Worm (Caenorhabditis elegans) whole organism, dauer: ENCODE data around the gene cdc-25.3.

ENCODE experiments used
- unc-62 ChIP-seq: sonication (generic microtip); optimal IDR thresholded peaks from 2 replicates; lab custom pipeline; 2017; ENCODE audit warnings: missing biosample characterization, missing genetic modification reagents, missing genetic modification characterization

The cdc-25.3 gene

DNA sequence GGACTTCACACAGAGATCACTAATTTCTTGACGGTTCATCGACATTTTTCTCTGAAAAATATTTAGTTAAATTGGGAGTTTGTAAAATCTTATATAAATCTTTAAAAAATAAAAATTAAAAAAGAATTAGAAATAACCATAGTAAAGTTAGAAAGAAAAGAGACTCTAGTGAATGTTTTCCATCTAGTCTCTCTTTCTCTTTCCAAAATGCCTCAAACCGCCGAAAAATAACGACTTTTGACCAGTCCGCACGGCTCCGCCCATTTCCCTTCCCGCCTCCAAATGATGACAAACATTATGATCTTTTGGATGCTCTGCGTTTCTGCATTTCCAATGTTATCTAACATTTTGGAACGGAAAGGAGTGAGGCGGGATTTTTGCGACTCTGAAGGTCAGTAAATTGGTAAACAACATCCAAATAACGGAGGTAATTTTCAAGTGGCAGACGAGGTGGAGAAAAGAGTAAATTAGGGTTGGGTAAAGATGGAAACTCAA, 5.6 kb upstream of the cdc-25.3 start, which contains the start of gene glb-1:
glb-1 (minus strand) TSS at position 51 of the 495 bp plus-strand sequence.
- no peak for TF ChIP-seq unc-62

DNA sequence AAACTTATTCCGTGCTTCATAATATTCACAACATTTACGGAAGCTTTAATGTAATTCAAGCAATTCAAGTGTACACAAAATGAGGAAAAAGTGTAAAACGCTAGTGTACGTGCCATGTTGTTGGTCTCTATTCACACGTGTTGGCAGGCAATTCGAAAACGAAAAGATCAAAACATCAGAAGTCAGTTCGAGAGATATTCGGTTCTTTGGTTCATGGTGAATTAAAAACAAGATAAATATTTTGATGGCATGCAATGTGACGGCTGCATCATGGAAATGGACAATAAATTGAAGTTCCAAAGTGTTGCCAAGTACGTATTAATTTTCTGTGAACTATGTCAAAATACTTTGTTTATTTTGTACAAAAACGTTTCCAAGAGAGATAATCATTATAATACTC, 4.3 kb upstream of the cdc-25.3 start:
- TF ChIP-seq unc-62, result no peak

DNA sequence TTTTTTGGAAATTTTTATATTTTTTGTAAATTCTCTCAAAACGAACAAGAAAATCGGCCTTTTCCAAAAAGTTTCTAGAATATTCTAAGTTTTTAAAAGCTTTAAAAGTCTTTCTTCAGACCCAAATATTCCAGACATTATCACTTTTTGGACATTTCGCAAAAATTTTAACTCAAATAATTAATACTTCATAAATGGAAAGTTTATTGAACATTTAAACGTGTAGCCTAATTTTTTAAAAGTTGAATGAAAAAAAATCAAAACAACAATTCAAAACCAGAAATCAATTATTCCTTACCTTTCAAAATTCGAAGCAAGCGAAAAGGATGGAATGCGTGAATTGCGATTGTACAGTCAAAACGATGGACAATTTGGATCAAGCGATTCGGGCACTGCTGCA, 2.1 kb upstream of the cdc-25.3 start, which contains the start of gene ZK637.15:
ZK637.15 (plus strand) TSS at position 301 of the 400 bp plus-strand sequence.
- TF ChIP-seq unc-62, result no peak

DNA sequence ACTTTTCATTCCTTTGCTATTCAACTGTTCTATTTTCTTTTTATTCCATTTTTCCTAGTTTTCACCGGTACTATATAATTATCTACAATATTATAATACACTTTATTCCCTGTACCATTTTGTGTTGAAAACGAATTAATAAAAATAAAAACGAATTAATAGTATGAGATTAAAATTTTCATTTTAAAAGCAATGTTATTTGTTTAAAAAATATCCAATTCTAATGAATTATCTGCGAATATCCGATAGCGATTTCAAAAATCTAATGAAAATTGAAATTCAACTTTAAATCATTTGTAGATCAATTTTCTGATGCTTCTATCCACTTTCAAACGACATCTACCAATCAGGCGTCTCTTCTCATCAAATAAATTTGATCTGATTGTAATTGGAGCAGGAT, 4.3 kb downstream of the cdc-25.3 start, which contains the start of gene trxr-2:
trxr-2 (plus strand) TSS at position 301 of the 400 bp plus-strand sequence.
- no peak for TF ChIP-seq unc-62

DNA sequence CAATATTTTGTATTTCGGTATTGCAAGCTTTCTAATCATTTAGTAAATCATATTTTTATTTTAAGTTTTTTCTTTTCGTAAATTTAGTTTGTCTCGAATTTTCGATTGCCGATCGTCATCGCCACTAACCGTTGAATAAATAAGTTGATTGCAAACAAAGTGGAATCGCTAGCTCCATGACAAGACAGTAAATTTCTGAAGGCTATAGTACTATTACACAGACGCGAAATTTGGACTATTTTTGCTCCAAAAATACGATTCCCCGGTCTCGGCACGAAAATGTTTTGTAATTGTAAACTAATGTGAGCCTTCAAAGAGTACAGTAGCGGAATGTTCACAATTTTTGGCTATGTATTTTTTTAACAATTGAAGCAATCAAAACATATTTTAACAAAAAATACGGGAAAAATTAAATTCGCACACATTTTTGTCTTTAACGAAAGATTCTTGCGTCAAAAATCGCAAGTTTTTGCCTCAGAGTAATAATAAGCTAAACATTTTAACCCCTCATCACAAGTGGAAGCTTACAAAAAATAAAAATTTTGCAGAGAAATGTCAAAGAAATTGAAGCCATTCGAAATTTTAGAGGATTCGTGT, 6.0 kb downstream of the cdc-25.3 start, which contains the start of gene tpk-1:
tpk-1 (plus strand) TSS at position 547 of the 597 bp plus-strand sequence.
- no peak for TF ChIP-seq unc-62

ce11 chrIII:8910139-8910538, 7.6 kb downstream of the cdc-25.3 start:
- no peak for TF ChIP-seq unc-62

ce11 chrIII:8904914-8905665, 12.6 kb downstream of the cdc-25.3 start, which contains the start of gene unc-32:
unc-32 (plus strand) TSS chrIII:8905615.
- TF ChIP-seq unc-62, result no peak

ce11 chrIII:8904044-8904443, 13.7 kb downstream of the cdc-25.3 start, which contains the start of gene lin-9:
lin-9 (minus strand) TSS chrIII:8904131.
- TF ChIP-seq unc-62, result no peak

DNA sequence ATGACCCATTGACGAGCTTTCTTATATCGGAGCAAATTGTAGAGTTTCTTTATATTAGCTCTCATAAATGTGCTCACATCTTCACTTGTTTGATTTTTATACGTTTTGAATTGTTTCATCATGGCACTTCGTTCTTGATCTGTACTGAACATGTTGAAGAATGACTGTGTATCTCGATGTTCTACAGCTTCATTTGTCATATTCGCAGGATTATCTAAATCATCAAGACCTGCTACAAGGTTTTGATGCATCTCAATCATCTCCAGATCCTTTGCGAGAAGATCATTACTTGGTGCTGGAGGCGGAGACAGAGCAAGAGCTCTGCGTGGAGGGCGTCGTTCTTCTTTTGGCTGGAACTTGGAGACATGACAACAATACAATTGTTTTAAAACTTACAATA, 14.5 kb downstream of the cdc-25.3 start:
- no peak for TF ChIP-seq unc-62

DNA sequence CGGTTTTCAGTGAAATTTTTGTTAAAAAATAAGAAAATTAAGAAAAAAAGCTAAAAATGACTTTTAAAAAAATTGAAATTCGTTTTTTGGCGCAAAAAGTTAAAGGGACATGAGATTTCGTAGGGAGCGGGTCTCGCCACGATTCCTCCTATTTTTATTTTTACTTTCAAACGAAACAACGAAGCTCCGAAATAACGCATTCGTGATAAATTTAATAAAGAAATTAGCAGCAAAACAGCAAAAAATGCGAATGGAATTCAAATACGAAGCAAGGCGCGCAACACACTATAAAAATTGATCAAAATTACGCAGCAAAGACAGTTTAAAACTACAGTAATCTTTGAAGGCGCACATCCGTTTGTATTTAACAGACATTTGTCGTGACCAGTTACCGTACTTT, 18.0 kb downstream of the cdc-25.3 start:
- no peak for TF ChIP-seq unc-62

DNA sequence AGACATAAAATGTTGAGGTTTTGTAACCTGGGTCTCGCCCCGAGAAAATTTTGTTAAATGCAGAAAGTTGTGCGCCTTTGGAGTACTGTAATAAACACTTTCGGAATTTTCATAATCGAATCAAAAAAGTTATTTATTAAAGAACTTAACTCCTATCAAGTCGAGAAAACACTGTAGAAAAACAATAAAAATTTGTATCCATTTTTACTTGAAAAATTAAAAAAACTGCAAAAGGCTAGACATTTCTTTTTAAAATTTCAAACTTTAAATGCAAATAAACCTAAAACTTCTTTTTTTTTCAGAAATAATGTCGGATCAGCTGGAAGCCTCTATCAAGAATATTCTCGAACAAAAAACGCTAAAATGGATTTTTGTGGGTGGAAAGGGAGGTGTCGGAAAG, 22.9 kb downstream of the cdc-25.3 start, which contains the start of gene asna-1:
asna-1 (plus strand) TSS at position 301 of the 400 bp plus-strand sequence.
- no peak for TF ChIP-seq unc-62

ce11 chrIII:8893464-8893863, 24.3 kb downstream of the cdc-25.3 start, which contains the start of gene ZK637.4:
ZK637.4 (plus strand) TSS chrIII:8893764.
- TF ChIP-seq unc-62, result no peak

DNA sequence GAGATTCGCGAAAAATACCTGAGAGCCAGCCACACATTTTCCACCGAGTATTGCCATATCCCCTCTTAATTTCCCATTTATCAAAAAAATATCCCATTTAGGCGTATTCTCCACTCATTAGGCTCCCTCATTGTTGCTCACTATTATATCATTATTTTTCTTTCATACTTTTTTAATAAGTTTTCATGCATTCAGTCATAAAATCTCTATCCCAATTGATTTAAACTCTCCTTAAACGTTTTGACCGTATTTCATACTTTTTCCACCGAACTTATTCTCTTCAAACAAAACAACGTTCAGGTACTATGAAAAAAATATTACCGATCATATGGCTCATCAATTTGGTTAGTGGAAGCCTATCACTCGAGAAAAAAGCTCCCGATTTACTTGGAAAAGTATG, 27.8 kb downstream of the cdc-25.3 start, which contains the start of gene lnkn-1:
lnkn-1 (plus strand) TSS at position 301 of the 400 bp plus-strand sequence.
- TF ChIP-seq unc-62, result no peak

DNA sequence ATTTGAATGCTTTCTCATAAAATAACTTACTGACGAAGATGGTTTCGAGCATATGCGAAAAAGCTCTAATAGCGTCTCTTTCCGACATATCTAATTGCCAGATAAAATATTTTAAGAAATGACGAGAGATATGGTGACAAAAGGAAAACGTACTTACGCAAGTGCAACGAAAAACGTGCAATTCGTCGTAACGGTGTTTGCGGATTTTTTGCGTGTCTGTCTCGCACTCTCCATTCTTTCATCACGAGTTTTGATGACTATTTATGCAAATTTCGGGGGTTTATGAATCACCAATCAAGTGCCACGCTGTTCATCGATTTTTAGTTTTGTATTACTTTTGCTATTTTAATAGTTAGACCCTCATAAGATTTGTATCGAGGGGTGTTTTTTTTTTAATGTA, 28.8 kb downstream of the cdc-25.3 start, which contains the start of gene ZK637.14:
ZK637.14 (minus strand) TSS at position 201 of the 400 bp plus-strand sequence.
- no peak for TF ChIP-seq unc-62

DNA sequence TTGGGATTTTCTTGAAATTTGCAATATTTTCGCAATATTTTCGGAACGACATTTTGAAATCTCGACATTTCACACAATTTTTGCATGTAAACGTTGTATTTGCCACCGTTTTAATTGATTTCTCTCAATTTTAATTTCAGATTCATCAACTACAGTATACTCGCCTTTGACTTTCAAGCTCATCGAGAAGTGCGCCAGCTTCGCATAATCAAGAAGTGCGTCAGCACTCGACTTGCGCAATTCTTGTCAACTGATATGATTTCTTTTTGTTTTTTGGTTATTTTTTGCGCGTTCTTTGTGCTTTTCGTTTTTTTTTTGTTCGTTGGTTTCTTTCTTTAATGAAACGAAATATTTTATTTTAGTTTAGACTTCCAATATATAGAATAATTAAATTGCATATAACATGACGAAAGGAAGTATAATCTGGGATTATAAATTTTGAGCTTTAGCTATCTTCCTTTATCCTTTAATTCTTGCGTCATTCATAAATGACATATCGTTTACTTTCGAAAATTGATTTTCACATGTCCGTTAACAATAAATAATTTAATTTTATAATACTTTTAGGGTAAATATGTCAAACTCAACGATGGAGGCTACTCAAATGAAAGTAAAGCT, 30.4 kb downstream of the cdc-25.3 start, which contains the start of gene famh-136:
famh-136 (plus strand) TSS at position 568 of the 618 bp plus-strand sequence.
- TF ChIP-seq unc-62, result no peak

DNA sequence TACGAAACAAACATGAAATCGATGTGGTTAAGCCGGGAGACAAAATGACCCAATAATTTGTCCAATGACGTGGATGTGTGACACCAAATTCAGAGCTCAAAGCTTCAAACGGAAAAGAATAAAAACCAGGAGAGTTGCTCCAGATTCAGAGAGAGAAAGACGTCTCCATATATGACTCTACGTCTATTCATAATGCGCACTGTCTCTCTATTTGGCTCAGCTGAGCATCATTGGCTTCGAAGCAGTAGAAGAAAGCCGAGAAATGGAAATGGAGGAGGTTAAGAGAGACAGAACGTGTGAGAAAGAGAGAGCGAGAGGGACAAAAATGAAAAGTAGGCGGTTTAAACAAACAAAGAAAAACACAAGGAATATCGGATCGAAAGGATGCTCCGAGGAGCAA, 31.4 kb downstream of the cdc-25.3 start:
- TF ChIP-seq unc-62, result no peak

DNA sequence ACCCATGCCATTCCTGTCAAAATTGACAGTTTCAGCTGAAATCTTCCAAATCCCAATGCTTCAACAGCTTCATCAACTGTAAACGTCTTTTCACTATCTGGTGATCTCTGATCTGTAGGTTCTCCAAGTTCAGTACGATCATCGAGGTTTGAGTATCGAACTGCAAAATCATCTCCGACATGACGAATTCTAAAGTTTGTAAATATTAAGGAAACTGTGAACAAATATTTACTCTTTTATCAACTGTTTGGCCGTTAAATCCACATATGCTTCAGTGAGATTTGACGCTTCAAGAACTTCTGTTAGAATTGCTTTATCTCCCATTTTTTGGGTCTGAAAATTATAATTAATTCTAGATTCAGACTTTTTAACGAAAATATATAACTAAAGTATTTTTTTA, 32.6 kb downstream of the cdc-25.3 start, which contains the start of gene svop-1:
svop-1 (minus strand) TSS at position 339 of the 400 bp plus-strand sequence.
- TF ChIP-seq unc-62, result no peak
